Fruit fly (Drosophila melanogaster): ENCODE results near the gene CG33644.

DNA sequence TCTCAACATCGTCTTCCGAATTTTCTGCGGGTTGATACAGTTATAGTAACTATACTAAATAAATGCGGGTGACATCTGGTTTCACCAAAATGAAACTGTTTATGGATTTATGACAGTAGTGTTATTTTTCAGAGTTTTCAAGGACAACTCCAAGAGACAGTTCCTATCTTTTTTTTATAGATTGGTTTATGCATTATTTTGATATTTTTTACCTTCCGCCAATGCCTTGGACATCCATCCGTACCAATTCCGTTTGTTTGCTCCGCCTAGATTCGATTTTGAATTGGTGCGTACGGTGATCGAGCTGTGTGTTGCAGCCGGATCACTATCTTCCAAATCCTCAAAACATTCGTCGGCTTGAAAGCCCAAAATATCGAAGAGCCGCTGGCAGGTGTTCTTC lies 10.1 kb downstream of the CG33644 start, which contains the start of gene CG16853:
- TF ChIP-seq Dif (GFP tag; optimal IDR thresholded peaks at IDR 0.05; ENCODE audit: partially characterized antibody) (no peak), OdsH (GFP tag; optimal IDR thresholded peaks at IDR 0.05) (no peak), Hr83 (GFP tag; optimal IDR thresholded peaks at IDR 0.05; ENCODE audit: poor library complexity, severe bottlenecking) (no peak), psq (GFP tag; optimal IDR thresholded peaks at IDR 0.05) (no peak), Sp1 (GFP tag; optimal IDR thresholded peaks at IDR 0.05) (no peak), Hr78 (GFP tag; optimal IDR thresholded peaks at IDR 0.05) (no peak), Jra (GFP tag; optimal IDR thresholded peaks at IDR 0.05) (no peak), Dfd (GFP tag; optimal IDR thresholded peaks at IDR 0.05) (no peak)

Data from whole organism, wandering third instar larva.